Worm (Caenorhabditis elegans) whole organism, L1 larva: ENCODE data around the gene F47G9.6.

Experiments used
- C04F5.9 ChIP-seq: sonication (generic microtip); optimal IDR thresholded peaks from 2 replicates; lab custom pipeline; 2016; ENCODE audit warnings: missing genetic modification characterization, missing compliant biosample characterization
- C16A3.4 ChIP-seq: fragments of 150-350 bp; optimal IDR thresholded peaks from 2 replicates; lab custom pipeline; 2014; ENCODE audit warnings: missing biosample characterization, missing genetic modification characterization
- C34B4.2 ChIP-seq: sonication (generic microtip); optimal IDR thresholded peaks from 2 replicates; lab custom pipeline; 2017; ENCODE audit warnings: mild to moderate bottlenecking, missing genetic modification characterization, missing compliant biosample characterization
- F16B12.6 ChIP-seq: fragments of 150-350 bp; optimal IDR thresholded peaks from 2 replicates; lab custom pipeline; 2014; ENCODE audit warnings: missing biosample characterization, missing genetic modification characterization
- alr-1 ChIP-seq: fragments of 200-800 bp; sonication (Bioruptor generic); optimal IDR thresholded peaks from 2 replicates; lab custom pipeline; 2018; ENCODE audit warnings: borderline replicate concordance, mild to moderate bottlenecking, missing genetic modification characterization, missing compliant biosample characterization
- aly-2 ChIP-seq: fragments of 150-350 bp; optimal IDR thresholded peaks from 2 replicates; lab custom pipeline; 2014; ENCODE audit warnings: missing biosample characterization, missing genetic modification characterization
- ama-1 ChIP-seq: fragments of 150-350 bp; optimal IDR thresholded peaks from 2 replicates; lab custom pipeline; 2014
- ceh-63 ChIP-seq: fragments of 200-800 bp; sonication (Bioruptor generic); optimal IDR thresholded peaks from 2 replicates; lab custom pipeline; 2018; ENCODE audit warnings: mild to moderate bottlenecking, missing genetic modification characterization, missing compliant biosample characterization
- ceh-8 ChIP-seq: fragments of 200-800 bp; sonication (Bioruptor generic); optimal IDR thresholded peaks from 2 replicates; lab custom pipeline; 2018; ENCODE audit warnings: mild to moderate bottlenecking, missing genetic modification characterization, moderate library complexity, missing compliant biosample characterization
- ceh-82 ChIP-seq, 3 experiments: fragments of 150-350 bp in 1 of 3; sonication (generic microtip) in 2 of 3; optimal IDR thresholded peaks; 2 replicates each; lab custom pipeline; 2014 to 2017; ENCODE audit warnings: missing biosample characterization in 3 of 3, missing genetic modification characterization in 3 of 3
- ceh-88 ChIP-seq: fragments of 200-800 bp; sonication (Bioruptor generic); IDR thresholded peaks from 2 replicates; pipeline ENCODE4 v1.3.6; 2022; ENCODE audit warnings: missing genetic modification characterization, missing compliant biosample characterization
- ces-1 ChIP-seq: fragments of 150-350 bp; optimal IDR thresholded peaks from 2 replicates; lab custom pipeline; 2014; ENCODE audit warnings: missing biosample characterization, missing genetic modification reagents, missing genetic modification characterization
- dpl-1 ChIP-seq, 3 experiments: fragments of 150-350 bp in 2 of 3; sonication (generic microtip) in 1 of 3; optimal IDR thresholded peaks; 2 replicates each; lab custom pipeline; 2014 to 2017; ENCODE audit warnings: missing biosample characterization in 3 of 3, missing genetic modification characterization in 3 of 3, missing genetic modification reagents in 3 of 3
- dsc-1 ChIP-seq: sonication (generic microtip); optimal IDR thresholded peaks from 2 replicates; lab custom pipeline; 2016; ENCODE audit warnings: mild to moderate bottlenecking, missing genetic modification characterization, missing compliant biosample characterization
- efl-1 ChIP-seq, 4 experiments: fragments of 150-350 bp; optimal IDR thresholded peaks in 3 of 4; peaks in 1 of 4; 1 replicate in 1 of 4; 2 replicates in 3 of 4; lab custom pipeline; 2014; ENCODE audit warnings: missing biosample characterization in 2 of 4, missing genetic modification characterization in 2 of 4, missing genetic modification reagents in 2 of 4
- efl-3 ChIP-seq: fragments of 200-800 bp; sonication (Bioruptor generic); optimal IDR thresholded peaks from 2 replicates; lab custom pipeline; 2018; ENCODE audit warnings: mild to moderate bottlenecking, missing genetic modification characterization, missing compliant biosample characterization
- egl-13 ChIP-seq: sonication (generic microtip); optimal IDR thresholded peaks from 2 replicates; lab custom pipeline; 2016; ENCODE audit warnings: missing genotype, missing genetic modification reagents, missing genetic modification characterization, missing compliant biosample characterization
- elt-3 ChIP-seq, 6 experiments: fragments of 150-350 bp in 1 of 6; sonication (generic microtip); optimal IDR thresholded peaks; 2 replicates each; lab custom pipeline; 2017 to 2018; ENCODE audit warnings: missing biosample characterization in 6 of 6, missing genetic modification characterization in 6 of 6, inconsistent platforms in 1 of 6
- fkh-10 ChIP-seq: sonication (generic microtip); optimal IDR thresholded peaks from 2 replicates; lab custom pipeline; 2017; ENCODE audit warnings: missing biosample characterization, missing genetic modification reagents, missing genetic modification characterization
- fkh-4 ChIP-seq: sonication (generic microtip); optimal IDR thresholded peaks from 2 replicates; lab custom pipeline; 2016; ENCODE audit warnings: missing compliant biosample characterization, missing genetic modification characterization, borderline replicate concordance
- fkh-8 ChIP-seq: sonication (generic microtip); optimal IDR thresholded peaks from 2 replicates; lab custom pipeline; 2016; ENCODE audit warnings: mild to moderate bottlenecking, missing genetic modification characterization, missing compliant biosample characterization
- hlh-4 ChIP-seq: sonication (generic microtip); optimal IDR thresholded peaks from 2 replicates; lab custom pipeline; 2016; ENCODE audit warnings: mild to moderate bottlenecking, missing genetic modification characterization, missing compliant biosample characterization
- jun-1 ChIP-seq: fragments of 150-350 bp; optimal IDR thresholded peaks from 2 replicates; lab custom pipeline; 2014; ENCODE audit warnings: missing biosample characterization, missing genetic modification reagents, missing genetic modification characterization
- lin-13 ChIP-seq: fragments of 150-350 bp; optimal IDR thresholded peaks from 2 replicates; lab custom pipeline; 2014; ENCODE audit warnings: missing biosample characterization, missing genetic modification reagents, missing genetic modification characterization
- lin-14 ChIP-seq: fragments of 200-800 bp; sonication (Bioruptor generic); optimal IDR thresholded peaks from 2 replicates; lab custom pipeline; 2018; ENCODE audit warnings: mild to moderate bottlenecking, missing genetic modification characterization, moderate library complexity, missing compliant biosample characterization
- lin-15B ChIP-seq: fragments of 150-350 bp; sonication (generic microtip); optimal IDR thresholded peaks from 3 replicates; lab custom pipeline; 2014; ENCODE audit warnings: missing biosample characterization, missing genetic modification characterization
- lsy-2 ChIP-seq, 2 experiments: fragments of 150-350 bp; optimal IDR thresholded peaks; 2 replicates each; lab custom pipeline; 2014; ENCODE audit warnings: missing biosample characterization in 2 of 2, missing genetic modification characterization in 2 of 2
- mab-9 ChIP-seq: fragments of 200-800 bp; sonication (Bioruptor generic); IDR thresholded peaks from 2 replicates; pipeline ENCODE4 v1.3.6; 2022; ENCODE audit warnings: missing genetic modification reagents, missing genetic modification characterization, missing compliant biosample characterization
- mdl-1 ChIP-seq, 2 experiments: fragments of 150-350 bp; optimal IDR thresholded peaks; 2 replicates each; lab custom pipeline; 2014 to 2017; ENCODE audit warnings: missing biosample characterization in 2 of 2, missing genetic modification characterization in 2 of 2, inconsistent platforms in 1 of 2
- nhr-19 ChIP-seq: fragments of 200-800 bp; sonication (Bioruptor generic); conservative IDR thresholded peaks from 2 replicates; pipeline ENCODE4 v1.3.6; 2022; ENCODE audit warnings: missing genetic modification characterization, missing compliant biosample characterization
- nhr-71 ChIP-seq: sonication (generic microtip); optimal IDR thresholded peaks from 2 replicates; lab custom pipeline; 2016; ENCODE audit warnings: mild to moderate bottlenecking, missing genetic modification characterization, moderate library complexity, missing compliant biosample characterization
- nhr-76 ChIP-seq: sonication (generic microtip); optimal IDR thresholded peaks from 2 replicates; lab custom pipeline; 2017; ENCODE audit warnings: missing biosample characterization, missing genetic modification characterization
- nhr-77 ChIP-seq: fragments of 150-350 bp; optimal IDR thresholded peaks from 2 replicates; lab custom pipeline; 2014; ENCODE audit warnings: missing biosample characterization, missing genetic modification characterization
- nhr-84 ChIP-seq: sonication (generic microtip); optimal IDR thresholded peaks from 2 replicates; lab custom pipeline; 2017; ENCODE audit warnings: missing biosample characterization, missing genetic modification characterization
- nhr-90 ChIP-seq: sonication (generic microtip); optimal IDR thresholded peaks from 2 replicates; lab custom pipeline; 2016; ENCODE audit warnings: mild to moderate bottlenecking, missing genetic modification characterization, missing compliant biosample characterization; ENCODE audit not compliant: poor library complexity
- snpc-4 ChIP-seq: fragments of 150-350 bp; optimal IDR thresholded peaks from 2 replicates; lab custom pipeline; 2014; ENCODE audit warnings: missing biosample characterization, missing genetic modification characterization
- sox-4 ChIP-seq: sonication (generic microtip); optimal IDR thresholded peaks from 2 replicates; lab custom pipeline; 2016; ENCODE audit warnings: missing genetic modification characterization, missing compliant biosample characterization
- sptf-1 ChIP-seq: fragments of 150-350 bp; optimal IDR thresholded peaks from 2 replicates; lab custom pipeline; 2014; ENCODE audit warnings: missing biosample characterization, missing genetic modification characterization
- swsn-7 ChIP-seq: sonication (generic microtip); optimal IDR thresholded peaks from 2 replicates; lab custom pipeline; 2016; ENCODE audit warnings: missing genetic modification characterization, missing compliant biosample characterization
- unc-62 ChIP-seq: fragments of 150-350 bp; optimal IDR thresholded peaks from 2 replicates; lab custom pipeline; 2014; ENCODE audit warnings: missing biosample characterization, missing genetic modification reagents, missing genetic modification characterization
- unc-86 ChIP-seq: sonication (generic microtip); optimal IDR thresholded peaks from 2 replicates; lab custom pipeline; 2016; ENCODE audit warnings: missing genetic modification characterization, missing compliant biosample characterization
- xbp-1 ChIP-seq: sonication (generic microtip); optimal IDR thresholded peaks from 2 replicates; lab custom pipeline; 2016; ENCODE audit warnings: missing genetic modification characterization, missing compliant biosample characterization
- zag-1 ChIP-seq: fragments of 150-350 bp; optimal IDR thresholded peaks from 2 replicates; lab custom pipeline; 2014; ENCODE audit warnings: missing biosample characterization, missing genetic modification characterization
- ztf-11 ChIP-seq, 2 experiments: sonication (generic microtip); optimal IDR thresholded peaks; 2 replicates each; lab custom pipeline; 2016 to 2017; ENCODE audit warnings: missing genetic modification characterization in 2 of 2, missing biosample characterization in 1 of 2, missing compliant biosample characterization in 1 of 2

The F47G9.6 gene

ce11 chrV:11372284-11372878, 43.2 kb downstream of the F47G9.6 start:
- no peak for TF ChIP-seq ceh-8 (GFP tag; lab: Kevin White, UChicago)
- no peak for TF ChIP-seq efl-1 (optimal IDR thresholded peaks at IDR 0.05; lab: Kevin White, UChicago)
- TF ChIP-seq efl-1 (GFP tag; optimal IDR thresholded peaks at IDR 0.05 in 1 of 2; lab: Kevin White, UChicago): no peak
- peak; percentile 48 for TF ChIP-seq egl-13 (tag; lab: Kevin White, UChicago)
- no peak for TF ChIP-seq nhr-19 (GFP tag; lab: Robert Waterston, UW)
- peak; percentile 19 for TF ChIP-seq lin-14 (GFP tag; lab: Kevin White, UChicago)
- TF ChIP-seq nhr-76 (tag; lab: Kevin White, UChicago): no peak

DNA sequence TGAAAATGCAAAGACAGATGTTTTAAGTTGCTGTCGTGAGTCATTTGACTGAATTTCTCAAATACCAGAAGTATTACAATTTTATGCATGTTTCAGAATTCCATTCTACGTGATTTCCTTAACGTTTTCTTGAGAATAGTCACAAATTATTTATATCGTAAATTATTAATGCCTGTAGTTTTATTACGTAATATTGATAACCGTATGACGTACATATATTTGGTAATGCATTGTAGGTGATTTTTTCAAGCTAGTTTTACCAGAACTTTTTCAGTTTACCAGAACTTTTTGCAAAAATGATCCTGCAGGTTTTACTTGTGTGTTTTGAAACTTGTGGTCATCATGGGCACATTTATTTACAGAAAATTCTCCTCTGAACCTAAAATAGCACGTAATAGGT, 44.7 kb downstream of the F47G9.6 start:
- TF ChIP-seq dsc-1 (peak; percentile 12), egl-13 (tag; lab: Kevin White, UChicago) (no peak), lsy-2 (tag; optimal IDR thresholded peaks at IDR 0.05; lab: Kevin White, UChicago) (no peak), dpl-1 (GFP tag; optimal IDR thresholded peaks at IDR 0.05; lab: Kevin White, UChicago) (no peak), efl-1 (optimal IDR thresholded peaks at IDR 0.05; lab: Kevin White, UChicago) (no peak), efl-1 (GFP tag; optimal IDR thresholded peaks at IDR 0.05 in 1 of 2; lab: Kevin White, UChicago) (no peak)

DNA sequence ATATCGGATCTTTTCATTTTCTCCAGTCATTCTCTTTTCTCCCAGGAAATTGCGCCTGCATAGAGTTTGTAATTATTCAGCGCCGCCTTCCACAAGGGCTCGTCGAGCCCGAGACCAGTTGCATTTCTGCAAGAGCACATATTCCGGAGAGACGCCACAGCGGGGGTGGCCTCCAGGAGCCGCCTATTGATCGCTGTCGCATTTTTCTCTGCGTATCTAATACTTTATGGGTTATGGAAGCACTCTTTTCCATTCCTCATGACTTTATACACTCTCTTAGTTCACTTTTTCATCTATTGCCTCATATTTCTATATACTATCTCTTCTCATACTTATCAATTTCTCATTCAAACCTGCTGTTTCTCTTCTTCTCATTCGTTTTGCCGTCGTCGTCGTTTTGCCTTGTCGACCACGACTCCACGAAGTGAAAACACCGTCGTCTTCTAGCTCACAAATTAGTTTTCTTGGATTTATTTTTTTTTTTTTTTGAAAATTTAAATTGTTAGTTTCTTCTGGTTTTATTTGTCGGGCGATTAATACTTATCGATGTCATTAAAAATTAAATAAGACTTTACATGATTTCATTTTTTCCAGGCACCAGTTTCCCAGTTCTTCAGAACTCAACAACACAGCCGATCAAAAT, 46.1 kb downstream of the F47G9.6 start, which contains the start of gene cnb-1:
cnb-1 (plus strand) TSS at position 593 of the 643 bp plus-strand sequence.
- no peak for TF ChIP-seq C34B4.2 (tag; lab: Kevin White, UChicago)
- no peak for TF ChIP-seq unc-62 (GFP tag; lab: Kevin White, UChicago)
- no peak for TF ChIP-seq ceh-88 (GFP tag; lab: Robert Waterston, UW)
- no peak for TF ChIP-seq nhr-84
- no peak for TF ChIP-seq elt-3 (tag; optimal IDR thresholded peaks at IDR 0.05; lab: Kevin White, UChicago)
- peak; percentile 19 for TF ChIP-seq lin-13
- TF ChIP-seq C16A3.4 (tag; lab: Kevin White, UChicago): no peak
- TF ChIP-seq nhr-77 (tag; lab: Kevin White, UChicago): no peak
- no peak for TF ChIP-seq nhr-76 (tag; lab: Kevin White, UChicago)
- TF ChIP-seq lin-14 (GFP tag; lab: Kevin White, UChicago): peak; percentile 96
- TF ChIP-seq ama-1 (lab: Kevin White, UChicago): peak; percentile 29
- TF ChIP-seq sox-4 (tag; lab: Kevin White, UChicago): peak; percentile 31
- TF ChIP-seq ztf-11 (tag; optimal IDR thresholded peaks at IDR 0.05; lab: Kevin White, UChicago): peak in 1 of 2 experiments; percentile 7
- peak; percentile 66 to 73 for TF ChIP-seq lsy-2 (tag; optimal IDR thresholded peaks at IDR 0.05; lab: Kevin White, UChicago)
- peak; percentile 78 for TF ChIP-seq fkh-8
- peak; percentile 83 for TF ChIP-seq swsn-7 (tag; lab: Kevin White, UChicago)
- TF ChIP-seq ceh-8 (GFP tag; lab: Kevin White, UChicago): no peak
- no peak for TF ChIP-seq alr-1 (tag; lab: Kevin White, UChicago)
- no peak for TF ChIP-seq C04F5.9 (tag; lab: Kevin White, UChicago)
- TF ChIP-seq fkh-10: peak; percentile 45
- no peak for TF ChIP-seq efl-3
- peak; percentile 74 to 85 for TF ChIP-seq efl-1 (optimal IDR thresholded peaks at IDR 0.05; lab: Kevin White, UChicago)
- TF ChIP-seq efl-1 (GFP tag; optimal IDR thresholded peaks at IDR 0.05 in 1 of 2; lab: Kevin White, UChicago): peak; percentile 39 to 93
- TF ChIP-seq mdl-1 (tag; optimal IDR thresholded peaks at IDR 0.05; lab: Kevin White, UChicago): peak in 1 of 2 experiments; percentile 37
- TF ChIP-seq jun-1: peak; percentile 56
- TF ChIP-seq unc-86 (tag; lab: Kevin White, UChicago): peak; percentile 81
- peak; percentile 55 for TF ChIP-seq snpc-4 (tag; lab: Kevin White, UChicago)
- TF ChIP-seq hlh-4 (tag; lab: Kevin White, UChicago): no peak
- TF ChIP-seq fkh-4 (tag; lab: Kevin White, UChicago): peak; percentile 63
- no peak for TF ChIP-seq lin-15B
- peak; percentile 10 for TF ChIP-seq aly-2
- TF ChIP-seq dsc-1: peak; percentile 94
- TF ChIP-seq ces-1 (GFP tag; lab: Kevin White, UChicago): no peak
- no peak for TF ChIP-seq sptf-1 (tag; lab: Kevin White, UChicago)
- peak; percentile 88 for TF ChIP-seq nhr-71 (tag; lab: Kevin White, UChicago)
- no peak for TF ChIP-seq F16B12.6
- TF ChIP-seq zag-1 (tag; lab: Kevin White, UChicago): no peak
- peak; percentile 52; the same call in 1 of the 2 replicates for TF ChIP-seq mab-9 (GFP tag; lab: Robert Waterston, UW)
- no peak for TF ChIP-seq nhr-90 (tag; lab: Kevin White, UChicago)
- TF ChIP-seq ceh-82 (tag; optimal IDR thresholded peaks at IDR 0.05; lab: Kevin White, UChicago): peak; percentile 22 to 60 (median 38)
- TF ChIP-seq ceh-63: no peak
- peak; percentile 60 for TF ChIP-seq xbp-1
